Worm (Caenorhabditis elegans): ENCODE measurements around the gene srd-31.

Gene srd-31

DNA sequence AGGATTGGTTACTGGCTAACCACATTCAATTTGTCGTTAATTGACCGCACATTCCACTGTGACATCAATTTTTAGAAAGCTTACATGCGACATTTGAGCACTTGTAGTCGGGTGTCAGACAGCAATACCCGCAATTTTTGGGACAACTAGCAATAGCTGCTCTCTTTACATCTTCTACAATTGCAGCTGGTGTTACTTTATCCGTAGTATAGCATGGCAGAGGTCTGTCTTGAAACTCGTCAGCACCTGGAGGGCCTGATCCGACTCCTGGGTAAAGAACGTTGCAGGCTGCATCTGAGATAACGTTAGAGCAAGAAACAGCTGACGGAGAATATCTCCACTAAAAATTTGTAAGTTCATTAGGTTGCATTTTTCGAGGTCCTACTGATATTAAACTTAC is 4.8 kb upstream of the srd-31 start:
- no peak for TF ChIP-seq dmd-9 (GFP tag; IDR thresholded peaks at IDR 0.05)
- peak; percentile 78 for TF ChIP-seq aha-1 (tag)
- no peak for TF ChIP-seq mdt-29 (GFP tag; IDR thresholded peaks at IDR 0.05)
- peak in 1 of 2 experiments; percentile 76 for TF ChIP-seq unc-62 (GFP tag; optimal IDR thresholded peaks at IDR 0.05 in 1 of 2)
- no peak for TF ChIP-seq unc-62 (tag; optimal IDR thresholded peaks at IDR 0.05)

DNA sequence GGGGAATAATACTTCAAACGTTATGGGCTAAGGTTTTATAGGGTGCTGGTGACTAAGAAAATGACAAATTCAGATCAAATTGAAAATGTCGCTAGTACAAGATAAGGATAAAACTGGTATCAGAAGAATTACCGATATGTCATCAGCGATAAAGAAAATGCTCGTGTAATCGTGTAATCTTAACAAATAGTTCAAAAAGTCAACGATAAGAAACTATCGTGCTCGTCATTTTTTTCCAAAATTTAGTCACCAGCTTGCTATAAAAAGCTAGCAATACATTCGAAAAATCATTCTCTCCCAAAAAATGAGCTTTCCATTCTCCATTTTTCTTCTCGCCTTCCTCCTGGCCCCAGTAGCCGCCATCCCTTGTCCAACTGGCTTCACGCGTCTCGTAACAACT is 3.2 kb upstream of the srd-31 start, which contains the start of gene clec-45:
TSS of gene clec-45 (plus strand) at position 301 of the 400 bp plus-strand sequence.
- TF ChIP-seq nhr-76 (tag; optimal IDR thresholded peaks at IDR 0.05) (no peak), nhr-42 (GFP tag; IDR thresholded peaks at IDR 0.05) (no peak), cey-2 (tag; optimal IDR thresholded peaks at IDR 0.05; ENCODE audit: borderline replicate concordance, insufficient read depth) (no peak), ces-1 (GFP tag; optimal IDR thresholded peaks at IDR 0.05) (no peak), snpc-4 (tag; optimal IDR thresholded peaks at IDR 0.05) (no peak), F37D6.2 (tag; optimal IDR thresholded peaks at IDR 0.05) (no peak), set-16 (GFP tag; IDR thresholded peaks at IDR 0.05) (no peak), lin-1 (GFP tag; IDR thresholded peaks at IDR 0.05) (no peak), R02D3.7 (tag; optimal IDR thresholded peaks at IDR 0.05) (no peak), madf-5 (GFP tag; IDR thresholded peaks at IDR 0.05) (no peak), nhr-77 (tag; optimal IDR thresholded peaks at IDR 0.05) (no peak), mdt-29 (GFP tag; IDR thresholded peaks at IDR 0.05) (no peak), ctbp-1 (GFP tag; IDR thresholded peaks at IDR 0.05) (no peak), F49E8.2 (tag; optimal IDR thresholded peaks at IDR 0.05; ENCODE audit: borderline replicate concordance) (no peak), daf-8 (GFP tag; IDR thresholded peaks at IDR 0.05) (no peak), nhr-111 (GFP tag; optimal IDR thresholded peaks at IDR 0.05) (no peak)

DNA sequence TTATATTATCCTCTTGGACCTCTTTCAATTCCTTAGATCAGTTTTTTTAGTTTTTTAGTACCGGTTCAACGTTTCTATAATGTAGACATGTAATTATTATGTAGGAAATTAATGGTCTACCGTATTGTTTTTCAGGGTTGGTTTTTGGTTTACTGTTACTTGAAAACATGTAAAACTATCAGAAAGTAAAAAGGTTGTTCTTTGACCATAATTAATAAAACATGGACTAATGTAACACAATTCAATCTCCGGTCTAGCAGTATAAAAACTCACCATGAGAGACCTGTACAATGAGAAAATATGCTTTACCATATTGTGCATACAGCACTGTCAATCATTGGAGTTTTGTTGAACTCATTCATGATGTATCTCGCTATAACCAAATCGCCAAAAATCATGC is 912 bp upstream of the srd-31 start, which contains the start of gene srd-29:
TSS of gene srd-29 (plus strand) at position 301 of the 400 bp plus-strand sequence.
- TF ChIP-seq ceh-82 (tag; optimal IDR thresholded peaks at IDR 0.05) (no peak), aha-1 (tag) (peak; percentile 45)

DNA sequence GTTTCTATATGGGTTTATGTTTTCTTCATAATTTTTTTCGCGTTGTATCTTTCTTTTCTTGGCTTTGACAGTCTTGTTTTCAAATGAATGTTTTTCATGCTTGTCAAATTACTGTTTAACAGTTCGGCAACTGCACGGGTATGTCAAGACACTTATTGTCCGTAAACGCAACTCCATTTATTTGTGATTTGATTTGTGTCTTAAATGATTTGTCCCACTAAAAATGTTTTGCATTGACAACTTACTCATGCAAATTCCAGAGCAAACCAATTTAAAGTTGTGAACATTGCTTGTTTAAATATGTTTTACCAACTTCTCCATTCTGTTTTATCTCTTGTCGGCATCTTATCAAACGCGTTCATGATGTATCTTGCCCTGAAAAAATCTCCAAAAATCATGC is 2.8 kb downstream of the srd-31 start, which contains the start of gene srd-25:
TSS of gene srd-25 (plus strand) at position 301 of the 400 bp plus-strand sequence.
- peak; percentile 6 for TF ChIP-seq aha-1 (tag)
- no peak for TF ChIP-seq Y105C5A.15 (GFP tag; IDR thresholded peaks at IDR 0.05)

DNA sequence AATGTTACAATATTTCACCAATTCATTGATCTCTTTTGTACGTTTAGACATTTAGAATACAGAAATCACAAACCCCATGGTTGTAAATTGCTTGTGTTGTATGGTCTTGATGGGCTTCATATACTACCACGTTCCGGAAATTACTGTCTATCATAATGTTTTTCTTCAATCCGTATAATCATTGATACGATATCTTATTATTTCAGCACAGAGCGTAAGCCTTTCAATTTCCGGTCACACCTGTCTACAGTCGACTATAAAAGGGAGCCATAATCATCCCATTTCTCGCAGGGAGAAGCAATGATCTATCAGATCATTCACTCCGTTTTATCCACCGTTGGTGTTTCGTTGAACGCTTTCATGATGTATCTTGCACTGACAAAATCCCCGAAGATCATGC is 5.1 kb downstream of the srd-31 start, which contains the start of gene srd-30:
TSS of gene srd-30 (plus strand) at position 301 of the 400 bp plus-strand sequence.
- no peak for TF ChIP-seq nhr-11 (tag; optimal IDR thresholded peaks at IDR 0.05)
- no peak for TF ChIP-seq arid-1 (GFP tag; conservative IDR thresholded peaks at IDR 0.05)
- TF ChIP-seq dpl-1 (GFP tag; optimal IDR thresholded peaks at IDR 0.05), result no peak
- no peak for TF ChIP-seq ZK546.5 (tag; optimal IDR thresholded peaks at IDR 0.05)
- TF ChIP-seq hlh-30 (tag; optimal IDR thresholded peaks at IDR 0.05; ENCODE audit: insufficient read depth), result no peak
- no peak for TF ChIP-seq ceh-82 (tag; optimal IDR thresholded peaks at IDR 0.05)
- TF ChIP-seq egl-43 (GFP tag; IDR thresholded peaks at IDR 0.05), result no peak
- no peak for TF ChIP-seq ceh-28 (tag; optimal IDR thresholded peaks at IDR 0.05)
- TF ChIP-seq daf-12 (tag; optimal IDR thresholded peaks at IDR 0.05), result no peak

DNA sequence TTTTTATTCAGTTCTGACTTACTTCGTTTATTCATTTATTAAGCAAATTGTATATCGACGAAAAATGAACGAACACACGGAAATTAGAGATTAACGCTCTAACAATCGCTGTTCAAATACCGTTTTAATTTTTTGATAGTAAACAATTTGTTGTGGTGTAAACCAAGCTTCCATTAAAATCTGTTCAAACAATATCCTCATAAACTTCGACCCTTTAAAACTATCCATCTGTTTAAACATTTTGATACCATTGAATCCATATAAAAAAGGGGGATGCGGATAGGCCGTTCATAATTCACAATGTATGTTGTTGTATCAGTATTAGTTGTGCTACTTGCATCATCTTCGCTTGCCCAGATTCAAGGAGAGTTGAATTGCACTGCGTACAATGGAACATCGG is 8.0 kb downstream of the srd-31 start, which contains the start of gene F07C4.6:
TSS of gene F07C4.6 (plus strand) at position 301 of the 400 bp plus-strand sequence.
- TF ChIP-seq D1046.2 (GFP tag; IDR thresholded peaks at IDR 0.05) (no peak), duxl-1 (tag; optimal IDR thresholded peaks at IDR 0.05; ENCODE audit: poor library complexity) (no peak), F37D6.2 (tag; optimal IDR thresholded peaks at IDR 0.05) (no peak), cey-2 (tag; optimal IDR thresholded peaks at IDR 0.05; ENCODE audit: borderline replicate concordance, insufficient read depth) (no peak), vab-7 (GFP tag; IDR thresholded peaks at IDR 0.05) (no peak), lin-13 (GFP tag; optimal IDR thresholded peaks at IDR 0.05) (no peak), spr-1 (tag; optimal IDR thresholded peaks at IDR 0.05) (no peak), hlh-30 (tag; optimal IDR thresholded peaks at IDR 0.05; ENCODE audit: insufficient read depth) (no peak), nhr-111 (GFP tag; optimal IDR thresholded peaks at IDR 0.05) (no peak), ceh-62 (tag; optimal IDR thresholded peaks at IDR 0.05) (no peak)
